Worm (Caenorhabditis elegans) whole organism, L1 larva: ENCODE results near the gene dhps-1.

ENCODE experiments used
- C16A3.4 ChIP-seq: fragments of 150-350 bp; optimal IDR thresholded peaks from 2 replicates; lab custom pipeline; 2014; ENCODE audit warnings: missing biosample characterization, missing genetic modification characterization
- Y116A8C.19 ChIP-seq: sonication (generic microtip); optimal IDR thresholded peaks from 2 replicates; lab custom pipeline; 2016; ENCODE audit warnings: missing compliant biosample characterization, missing genetic modification characterization, borderline replicate concordance
- alr-1 ChIP-seq: fragments of 200-800 bp; sonication (Bioruptor generic); optimal IDR thresholded peaks from 2 replicates; lab custom pipeline; 2018; ENCODE audit warnings: borderline replicate concordance, mild to moderate bottlenecking, missing genetic modification characterization, missing compliant biosample characterization
- ama-1 ChIP-seq: fragments of 150-350 bp; optimal IDR thresholded peaks from 2 replicates; lab custom pipeline; 2014
- blmp-1 ChIP-seq: fragments of 150-350 bp; optimal IDR thresholded peaks from 2 replicates; lab custom pipeline; 2014; ENCODE audit warnings: missing biosample characterization, missing genetic modification characterization
- ceh-63 ChIP-seq: fragments of 200-800 bp; sonication (Bioruptor generic); optimal IDR thresholded peaks from 2 replicates; lab custom pipeline; 2018; ENCODE audit warnings: mild to moderate bottlenecking, missing genetic modification characterization, missing compliant biosample characterization
- ceh-82 ChIP-seq, 3 experiments: fragments of 150-350 bp in 1 of 3; sonication (generic microtip) in 2 of 3; optimal IDR thresholded peaks; 2 replicates each; lab custom pipeline; 2014 to 2017; ENCODE audit warnings: missing biosample characterization in 3 of 3, missing genetic modification characterization in 3 of 3
- ceh-90 ChIP-seq: sonication (generic microtip); optimal IDR thresholded peaks from 2 replicates; lab custom pipeline; 2016; ENCODE audit warnings: missing genetic modification characterization, missing compliant biosample characterization
- ces-1 ChIP-seq: fragments of 150-350 bp; optimal IDR thresholded peaks from 2 replicates; lab custom pipeline; 2014; ENCODE audit warnings: missing biosample characterization, missing genetic modification reagents, missing genetic modification characterization
- dpl-1 ChIP-seq, 3 experiments: fragments of 150-350 bp in 2 of 3; sonication (generic microtip) in 1 of 3; optimal IDR thresholded peaks; 2 replicates each; lab custom pipeline; 2014 to 2017; ENCODE audit warnings: missing biosample characterization in 3 of 3, missing genetic modification characterization in 3 of 3, missing genetic modification reagents in 3 of 3
- efl-3 ChIP-seq: fragments of 200-800 bp; sonication (Bioruptor generic); optimal IDR thresholded peaks from 2 replicates; lab custom pipeline; 2018; ENCODE audit warnings: mild to moderate bottlenecking, missing genetic modification characterization, missing compliant biosample characterization
- elt-3 ChIP-seq, 6 experiments: fragments of 150-350 bp in 1 of 6; sonication (generic microtip); optimal IDR thresholded peaks; 2 replicates each; lab custom pipeline; 2017 to 2018; ENCODE audit warnings: missing biosample characterization in 6 of 6, missing genetic modification characterization in 6 of 6, inconsistent platforms in 1 of 6
- fkh-10 ChIP-seq: sonication (generic microtip); optimal IDR thresholded peaks from 2 replicates; lab custom pipeline; 2017; ENCODE audit warnings: missing biosample characterization, missing genetic modification reagents, missing genetic modification characterization
- fkh-4 ChIP-seq: sonication (generic microtip); optimal IDR thresholded peaks from 2 replicates; lab custom pipeline; 2016; ENCODE audit warnings: missing compliant biosample characterization, missing genetic modification characterization, borderline replicate concordance
- fos-1 ChIP-seq: fragments of 150-350 bp; optimal IDR thresholded peaks from 2 replicates; lab custom pipeline; 2014; ENCODE audit warnings: missing biosample characterization, missing genetic modification characterization
- irx-1 ChIP-seq: sonication (generic microtip); optimal IDR thresholded peaks from 2 replicates; lab custom pipeline; 2016; ENCODE audit warnings: missing genetic modification characterization, missing compliant biosample characterization
- isw-1 ChIP-seq: fragments of 200-800 bp; sonication (Bioruptor generic); IDR thresholded peaks from 2 replicates; pipeline ENCODE4 v1.3.6; 2022; ENCODE audit warnings: missing genetic modification characterization, missing compliant biosample characterization
- lin-13 ChIP-seq: fragments of 150-350 bp; optimal IDR thresholded peaks from 2 replicates; lab custom pipeline; 2014; ENCODE audit warnings: missing biosample characterization, missing genetic modification reagents, missing genetic modification characterization
- lin-14 ChIP-seq: fragments of 200-800 bp; sonication (Bioruptor generic); optimal IDR thresholded peaks from 2 replicates; lab custom pipeline; 2018; ENCODE audit warnings: mild to moderate bottlenecking, missing genetic modification characterization, moderate library complexity, missing compliant biosample characterization
- lin-35 ChIP-seq, 2 experiments: fragments of 150-350 bp; optimal IDR thresholded peaks; 2 replicates each; lab custom pipeline; 2014; ENCODE audit warnings: missing biosample characterization in 2 of 2, missing genetic modification characterization in 2 of 2, missing genetic modification reagents in 2 of 2
- lir-3 ChIP-seq: sonication (generic microtip); optimal IDR thresholded peaks from 2 replicates; lab custom pipeline; 2016; ENCODE audit warnings: mild to moderate bottlenecking, missing genetic modification characterization, moderate library complexity, missing compliant biosample characterization; ENCODE audit not compliant: poor library complexity
- lsy-2 ChIP-seq, 2 experiments: fragments of 150-350 bp; optimal IDR thresholded peaks; 2 replicates each; lab custom pipeline; 2014; ENCODE audit warnings: missing biosample characterization in 2 of 2, missing genetic modification characterization in 2 of 2
- mab-9 ChIP-seq: fragments of 200-800 bp; sonication (Bioruptor generic); IDR thresholded peaks from 2 replicates; pipeline ENCODE4 v1.3.6; 2022; ENCODE audit warnings: missing genetic modification reagents, missing genetic modification characterization, missing compliant biosample characterization
- mep-1 ChIP-seq: fragments of 150-350 bp; optimal IDR thresholded peaks from 2 replicates; lab custom pipeline; 2014; ENCODE audit warnings: missing biosample characterization, missing genetic modification characterization
- nhr-11 ChIP-seq: fragments of 150-350 bp; optimal IDR thresholded peaks from 2 replicates; lab custom pipeline; 2014; ENCODE audit warnings: missing biosample characterization, missing genetic modification characterization
- nhr-12 ChIP-seq: sonication (generic microtip); optimal IDR thresholded peaks from 2 replicates; lab custom pipeline; 2017; ENCODE audit warnings: missing biosample characterization, missing genetic modification characterization
- nhr-19 ChIP-seq: fragments of 200-800 bp; sonication (Bioruptor generic); conservative IDR thresholded peaks from 2 replicates; pipeline ENCODE4 v1.3.6; 2022; ENCODE audit warnings: missing genetic modification characterization, missing compliant biosample characterization
- nhr-20 ChIP-seq: sonication (generic microtip); optimal IDR thresholded peaks from 2 replicates; lab custom pipeline; 2016; ENCODE audit warnings: mild to moderate bottlenecking, missing genetic modification characterization, missing compliant biosample characterization
- nhr-237 ChIP-seq: fragments of 150-350 bp; optimal IDR thresholded peaks from 2 replicates; lab custom pipeline; 2014; ENCODE audit warnings: missing biosample characterization, missing genetic modification characterization
- nhr-47 ChIP-seq: sonication (generic microtip); optimal IDR thresholded peaks from 2 replicates; lab custom pipeline; 2016; ENCODE audit warnings: mild to moderate bottlenecking, missing genetic modification characterization, moderate library complexity, missing compliant biosample characterization
- nhr-71 ChIP-seq: sonication (generic microtip); optimal IDR thresholded peaks from 2 replicates; lab custom pipeline; 2016; ENCODE audit warnings: mild to moderate bottlenecking, missing genetic modification characterization, moderate library complexity, missing compliant biosample characterization
- nhr-76 ChIP-seq: sonication (generic microtip); optimal IDR thresholded peaks from 2 replicates; lab custom pipeline; 2017; ENCODE audit warnings: missing biosample characterization, missing genetic modification characterization
- nhr-77 ChIP-seq: fragments of 150-350 bp; optimal IDR thresholded peaks from 2 replicates; lab custom pipeline; 2014; ENCODE audit warnings: missing biosample characterization, missing genetic modification characterization
- nhr-90 ChIP-seq: sonication (generic microtip); optimal IDR thresholded peaks from 2 replicates; lab custom pipeline; 2016; ENCODE audit warnings: mild to moderate bottlenecking, missing genetic modification characterization, missing compliant biosample characterization; ENCODE audit not compliant: poor library complexity
- pag-3 ChIP-seq: sonication (generic microtip); optimal IDR thresholded peaks from 2 replicates; lab custom pipeline; 2017; ENCODE audit warnings: missing genetic modification characterization, mild to moderate bottlenecking, missing compliant biosample characterization, antibody characterized with exemption, borderline replicate concordance; ENCODE audit not compliant: insufficient read depth
- pax-3 ChIP-seq: fragments of 200-800 bp; sonication (Bioruptor generic); optimal IDR thresholded peaks from 2 replicates; lab custom pipeline; 2018; ENCODE audit warnings: mild to moderate bottlenecking, missing genetic modification characterization, moderate library complexity, missing compliant biosample characterization
- pqm-1 ChIP-seq: sonication (generic microtip); optimal IDR thresholded peaks from 3 replicates; lab custom pipeline; 2017; ENCODE audit warnings: missing biosample characterization, missing genetic modification characterization
- rnt-1 ChIP-seq: sonication (generic microtip); optimal IDR thresholded peaks from 2 replicates; lab custom pipeline; 2016; ENCODE audit warnings: mild to moderate bottlenecking, missing genetic modification characterization, moderate library complexity, missing compliant biosample characterization
- snu-23 ChIP-seq: sonication (generic microtip); optimal IDR thresholded peaks from 2 replicates; lab custom pipeline; 2016; ENCODE audit warnings: missing genetic modification characterization, missing compliant biosample characterization
- sox-4 ChIP-seq: sonication (generic microtip); optimal IDR thresholded peaks from 2 replicates; lab custom pipeline; 2016; ENCODE audit warnings: missing genetic modification characterization, missing compliant biosample characterization
- sptf-1 ChIP-seq: fragments of 150-350 bp; optimal IDR thresholded peaks from 2 replicates; lab custom pipeline; 2014; ENCODE audit warnings: missing biosample characterization, missing genetic modification characterization
- swsn-7 ChIP-seq: sonication (generic microtip); optimal IDR thresholded peaks from 2 replicates; lab custom pipeline; 2016; ENCODE audit warnings: missing genetic modification characterization, missing compliant biosample characterization
- tbx-2 ChIP-seq: sonication (generic microtip); optimal IDR thresholded peaks from 2 replicates; lab custom pipeline; 2016; ENCODE audit warnings: missing genetic modification characterization, missing compliant biosample characterization
- unc-130 ChIP-seq: fragments of 150-350 bp; optimal IDR thresholded peaks from 2 replicates; lab custom pipeline; 2017; ENCODE audit warnings: missing biosample characterization, missing genetic modification characterization, inconsistent platforms
- unc-62 ChIP-seq: fragments of 150-350 bp; optimal IDR thresholded peaks from 2 replicates; lab custom pipeline; 2014; ENCODE audit warnings: missing biosample characterization, missing genetic modification reagents, missing genetic modification characterization
- unc-86 ChIP-seq: sonication (generic microtip); optimal IDR thresholded peaks from 2 replicates; lab custom pipeline; 2016; ENCODE audit warnings: missing genetic modification characterization, missing compliant biosample characterization
- vab-15 ChIP-seq: sonication (generic microtip); optimal IDR thresholded peaks from 2 replicates; lab custom pipeline; 2017; ENCODE audit warnings: missing genotype, mild to moderate bottlenecking, missing genetic modification characterization, missing compliant biosample characterization
- xbp-1 ChIP-seq: sonication (generic microtip); optimal IDR thresholded peaks from 2 replicates; lab custom pipeline; 2016; ENCODE audit warnings: missing genetic modification characterization, missing compliant biosample characterization
- zag-1 ChIP-seq: fragments of 150-350 bp; optimal IDR thresholded peaks from 2 replicates; lab custom pipeline; 2014; ENCODE audit warnings: missing biosample characterization, missing genetic modification characterization
- zip-4 ChIP-seq: fragments of 200-800 bp; sonication (Bioruptor generic); optimal IDR thresholded peaks from 2 replicates; lab custom pipeline; 2018; ENCODE audit warnings: mild to moderate bottlenecking, missing genetic modification characterization, moderate library complexity, missing compliant biosample characterization
- ztf-11 ChIP-seq, 2 experiments: sonication (generic microtip); optimal IDR thresholded peaks; 2 replicates each; lab custom pipeline; 2016 to 2017; ENCODE audit warnings: missing genetic modification characterization in 2 of 2, missing biosample characterization in 1 of 2, missing compliant biosample characterization in 1 of 2

The dhps-1 gene

ce11 chrII:11958793-11959574, 33.8 kb upstream of the dhps-1 start (continued):
- TF ChIP-seq ces-1 (no peak), nhr-12 (no peak), tbx-2 (tag; lab: Kevin White, UChicago) (peak; percentile 57), nhr-237 (tag; lab: Kevin White, UChicago) (no peak), unc-62 (no peak), nhr-71 (tag; lab: Kevin White, UChicago) (peak; percentile 71), zip-4 (GFP tag; lab: Kevin White, UChicago) (no peak), pax-3 (tag; lab: Kevin White, UChicago) (no peak), swsn-7 (tag; lab: Kevin White, UChicago) (peak; percentile 65), nhr-19 (GFP tag; lab: Robert Waterston, UW) (peak; percentile 66), lir-3 (tag; lab: Kevin White, UChicago) (peak; percentile 36), lin-35 (GFP tag; optimal IDR thresholded peaks at IDR 0.05; lab: Kevin White, UChicago) (peak; percentile 58 to 76), mep-1 (tag; lab: Kevin White, UChicago) (peak; percentile 52), rnt-1 (tag; lab: Kevin White, UChicago) (peak; percentile 86), ztf-11 (tag; optimal IDR thresholded peaks at IDR 0.05; lab: Kevin White, UChicago) (peak in 1 of 2 experiments; percentile 31), unc-86 (tag; lab: Kevin White, UChicago) (peak; percentile 47), ceh-63 (GFP tag; lab: Kevin White, UChicago) (no peak), elt-3 (tag; optimal IDR thresholded peaks at IDR 0.05; lab: Kevin White, UChicago) (peak in 1 of 6 experiments; percentile 34), nhr-90 (tag; lab: Kevin White, UChicago) (peak; percentile 56), irx-1 (tag; lab: Kevin White, UChicago) (peak; percentile 59), pag-3 (tag; lab: Kevin White, UChicago) (no peak), fos-1 (tag; lab: Kevin White, UChicago) (peak; percentile 53), mab-9 (GFP tag; lab: Robert Waterston, UW) (no peak), fkh-10 (GFP tag; lab: Kevin White, UChicago) (peak; percentile 21), efl-3 (GFP tag; lab: Kevin White, UChicago) (no peak), nhr-20 (peak; percentile 71), ama-1 (lab: Kevin White, UChicago) (no peak), zag-1 (tag; lab: Kevin White, UChicago) (no peak), nhr-76 (tag; lab: Kevin White, UChicago) (no peak), vab-15 (tag; lab: Kevin White, UChicago) (peak; percentile 8), C16A3.4 (peak; percentile 61), Y116A8C.19 (tag; lab: Kevin White, UChicago) (no peak), lin-13 (GFP tag; lab: Kevin White, UChicago) (peak; percentile 49), pqm-1 (tag; lab: Kevin White, UChicago) (no peak), sptf-1 (no peak), fkh-4 (tag; lab: Kevin White, UChicago) (no peak), blmp-1 (tag; lab: Kevin White, UChicago) (peak; percentile 20), xbp-1 (tag; lab: Kevin White, UChicago) (peak; percentile 51), nhr-77 (tag; lab: Kevin White, UChicago) (peak; percentile 59), isw-1 (GFP tag; lab: Robert Waterston, UW) (peak; percentile 22; the same call in 1 of the 2 replicates), nhr-47 (tag; lab: Kevin White, UChicago) (peak; percentile 75), snu-23 (GFP tag; lab: Kevin White, UChicago) (peak; percentile 87), lin-14 (GFP tag; lab: Kevin White, UChicago) (peak; percentile 52), alr-1 (no peak), unc-130 (tag; lab: Kevin White, UChicago) (peak; percentile 66), ceh-82 (tag; optimal IDR thresholded peaks at IDR 0.05; lab: Kevin White, UChicago) (peak in 2 of 3 experiments; percentile 35 to 73), ceh-90 (no peak), lsy-2 (tag; optimal IDR thresholded peaks at IDR 0.05; lab: Kevin White, UChicago) (peak; percentile 32 to 77), sox-4 (tag; lab: Kevin White, UChicago) (peak; percentile 4), dpl-1 (GFP tag; optimal IDR thresholded peaks at IDR 0.05; lab: Kevin White, UChicago) (peak; percentile 38 to 58 (median 42)), nhr-11 (tag; lab: Kevin White, UChicago) (no peak)
